Fruit fly (Drosophila melanogaster): ENCODE results near the gene g.

g gene

dm6 chrX:13762372-13762883 is 26.4 kb upstream of the g start, which contains the start of gene rdgB:
Gene rdgB, plus strand, starts transcription at chrX:13762752.
- TF ChIP-seq EcR (GFP tag; optimal IDR thresholded peaks at IDR 0.05) = peak; percentile 38
- TF ChIP-seq D1 (tag; optimal IDR thresholded peaks at IDR 0.05) = no peak
- TF ChIP-seq Pif1B (GFP tag; optimal IDR thresholded peaks at IDR 0.05) = peak; percentile 61
- TF ChIP-seq CG4496 (GFP tag; IDR thresholded peaks at IDR 0.05) = peak; percentile 69
- peak; percentile 92 for TF ChIP-seq CG14655 (GFP tag; optimal IDR thresholded peaks at IDR 0.05)
- TF ChIP-seq Snoo (tag; optimal IDR thresholded peaks at IDR 0.05) = peak; percentile 71
- peak; percentile 66; the same call in 1 of the 2 replicates for TF ChIP-seq CG12605 (GFP tag; IDR thresholded peaks at IDR 0.05)
- peak; percentile 81 for TF ChIP-seq CG9948 (tag; optimal IDR thresholded peaks at IDR 0.05)
- TF ChIP-seq CG17806 (tag; optimal IDR thresholded peaks at IDR 0.05) = peak; percentile 62
- TF ChIP-seq CG34367 (tag; optimal IDR thresholded peaks at IDR 0.05) = peak; percentile 63
- TF ChIP-seq CG8159 (tag; optimal IDR thresholded peaks at IDR 0.05) = peak; percentile 86
- peak; percentile 22 for TF ChIP-seq gl (tag; optimal IDR thresholded peaks at IDR 0.05)
- TF ChIP-seq fd96Ca (GFP tag; IDR thresholded peaks at IDR 0.05) = peak; percentile 55; the same call in 1 of the 3 replicates
- TF ChIP-seq Ets98B (GFP tag; IDR thresholded peaks at IDR 0.05) = peak; percentile 73
- TF ChIP-seq Pif1A (GFP tag; optimal IDR thresholded peaks at IDR 0.05) = peak; percentile 23
- peak; percentile 64 for TF ChIP-seq CG32121 (GFP tag; IDR thresholded peaks at IDR 0.05)
- TF ChIP-seq rn (GFP tag; IDR thresholded peaks at IDR 0.05) = peak; percentile 27; the same call in 1 of the 2 replicates
- TF ChIP-seq CG13204 (GFP tag; optimal IDR thresholded peaks at IDR 0.05) = peak; percentile 64
- TF ChIP-seq CG10348 (GFP tag; IDR thresholded peaks at IDR 0.05) = no peak
- peak; percentile 81 for TF ChIP-seq CG15710 (tag; optimal IDR thresholded peaks at IDR 0.05)
- peak; percentile 83 for TF ChIP-seq CG8301 (tag; optimal IDR thresholded peaks at IDR 0.05)

dm6 chrX:13761762-13762371 is 25.8 kb upstream of the g start:
- TF ChIP-seq gl (tag; optimal IDR thresholded peaks at IDR 0.05) (peak; percentile 5), CG8159 (tag; optimal IDR thresholded peaks at IDR 0.05) (no peak)

- TF ChIP-seq Pif1A (GFP tag; optimal IDR thresholded peaks at IDR 0.05) = no peak
- no peak for TF ChIP-seq fd96Ca (GFP tag; IDR thresholded peaks at IDR 0.05)
- TF ChIP-seq CG34367 (tag; optimal IDR thresholded peaks at IDR 0.05) = no peak
- TF ChIP-seq CG12605 (GFP tag; IDR thresholded peaks at IDR 0.05) = no peak
- no peak for TF ChIP-seq CG8301 (tag; optimal IDR thresholded peaks at IDR 0.05)
- TF ChIP-seq D1 (tag; optimal IDR thresholded peaks at IDR 0.05) = no peak
- no peak for TF ChIP-seq Snoo (tag; optimal IDR thresholded peaks at IDR 0.05)
- no peak for TF ChIP-seq rn (GFP tag; IDR thresholded peaks at IDR 0.05)
- TF ChIP-seq gl (tag; optimal IDR thresholded peaks at IDR 0.05) = no peak
Observed at dm6 chrX:13758989-13759549, 23.0 kb upstream of the g start, which contains the start of gene Yp3. Gene Yp3, plus strand, starts transcription at chrX:13759546.

- TF ChIP-seq CG17806 (tag; optimal IDR thresholded peaks at IDR 0.05) (peak; percentile 24), rn (GFP tag; IDR thresholded peaks at IDR 0.05) (no peak), CG10348 (GFP tag; IDR thresholded peaks at IDR 0.05) (no peak), CG13204 (GFP tag; optimal IDR thresholded peaks at IDR 0.05) (no peak), Pif1A (GFP tag; optimal IDR thresholded peaks at IDR 0.05) (peak; percentile 2), CG15710 (tag; optimal IDR thresholded peaks at IDR 0.05) (peak; percentile 20), CG8159 (tag; optimal IDR thresholded peaks at IDR 0.05) (peak; percentile 7), fd96Ca (GFP tag; IDR thresholded peaks at IDR 0.05) (no peak), CG34367 (tag; optimal IDR thresholded peaks at IDR 0.05) (no peak), Ets98B (GFP tag; IDR thresholded peaks at IDR 0.05) (peak; percentile 42; the same call in 1 of the 2 replicates), D1 (tag; optimal IDR thresholded peaks at IDR 0.05) (no peak), CG9948 (tag; optimal IDR thresholded peaks at IDR 0.05) (no peak), CG8301 (tag; optimal IDR thresholded peaks at IDR 0.05) (no peak), EcR (GFP tag; optimal IDR thresholded peaks at IDR 0.05) (no peak), Snoo (tag; optimal IDR thresholded peaks at IDR 0.05) (no peak), Pif1B (GFP tag; optimal IDR thresholded peaks at IDR 0.05) (no peak)
Observed at dm6 chrX:13756776-13757312, 20.8 kb upstream of the g start, which contains the start of the genes CG32625 and Rtc1. Gene CG32625, minus strand, starts transcription at chrX:13756826. Gene Rtc1, plus strand, starts transcription at chrX:13757179.

dm6 chrX:13755152-13755557 is 19.1 kb upstream of the g start, which contains the start of gene Pdcd4:
Gene Pdcd4, minus strand, starts transcription at chrX:13755406.
- peak; percentile 42 for TF ChIP-seq D1 (tag; optimal IDR thresholded peaks at IDR 0.05)
- TF ChIP-seq fd96Ca (GFP tag; IDR thresholded peaks at IDR 0.05) = peak; percentile 34; the same call in 1 of the 3 replicates
- TF ChIP-seq CG15710 (tag; optimal IDR thresholded peaks at IDR 0.05) = peak; percentile 43
- TF ChIP-seq CG12605 (GFP tag; IDR thresholded peaks at IDR 0.05) = peak; percentile 40; the same call in 1 of the 2 replicates
- peak; percentile 48 for TF ChIP-seq CG13204 (GFP tag; optimal IDR thresholded peaks at IDR 0.05)
- TF ChIP-seq CG8159 (tag; optimal IDR thresholded peaks at IDR 0.05) = peak; percentile 56
- 0 out of 2 replicates have a peak, but pooled peaks have one; percentile 19 for TF ChIP-seq rn (GFP tag; IDR thresholded peaks at IDR 0.05)
- TF ChIP-seq Pif1B (GFP tag; optimal IDR thresholded peaks at IDR 0.05) = peak; percentile 34
- TF ChIP-seq CG32121 (GFP tag; IDR thresholded peaks at IDR 0.05) = peak; percentile 42; the same call in 1 of the 2 replicates
- peak; percentile 83 for TF ChIP-seq gl (tag; optimal IDR thresholded peaks at IDR 0.05)
- peak; percentile 74 for TF ChIP-seq CG34367 (tag; optimal IDR thresholded peaks at IDR 0.05)
- TF ChIP-seq CG8301 (tag; optimal IDR thresholded peaks at IDR 0.05) = peak; percentile 16
- peak; percentile 28; the same call in 1 of the 2 replicates for TF ChIP-seq Ets98B (GFP tag; IDR thresholded peaks at IDR 0.05)
- no peak for TF ChIP-seq Snoo (tag; optimal IDR thresholded peaks at IDR 0.05)
- TF ChIP-seq CG14655 (GFP tag; optimal IDR thresholded peaks at IDR 0.05) = peak; percentile 64
- peak; percentile 38 for TF ChIP-seq CG9948 (tag; optimal IDR thresholded peaks at IDR 0.05)
- TF ChIP-seq Pif1A (GFP tag; optimal IDR thresholded peaks at IDR 0.05) = peak; percentile 80
- peak; percentile 78 for TF ChIP-seq EcR (GFP tag; optimal IDR thresholded peaks at IDR 0.05)
- peak; percentile 27 for TF ChIP-seq CG17806 (tag; optimal IDR thresholded peaks at IDR 0.05)
- TF ChIP-seq CG4496 (GFP tag; IDR thresholded peaks at IDR 0.05) = peak; percentile 67; the same call in 2 of the 3 replicates
- no peak for TF ChIP-seq CG10348 (GFP tag; IDR thresholded peaks at IDR 0.05)
